Worm (Caenorhabditis elegans) whole organism, young adult: ENCODE results near the gene sre-30.

Experiments used
- B0261.1 ChIP-seq: sonication (generic microtip); optimal IDR thresholded peaks from 2 replicates; lab custom pipeline; 2016; ENCODE audit warnings: mild to moderate bottlenecking, missing genetic modification characterization, moderate library complexity, missing compliant biosample characterization
- C17E4.6 ChIP-seq: fragments of 200-800 bp; sonication (Bioruptor generic); IDR thresholded peaks from 2 replicates; pipeline ENCODE4 v1.3.6; 2022; ENCODE audit warnings: missing genetic modification reagents, missing genetic modification characterization, missing compliant biosample characterization
- F33H1.4 ChIP-seq: fragments of 200-800 bp; sonication (Bioruptor generic); IDR thresholded peaks from 2 replicates; pipeline ENCODE4 v1.3.6; 2022; ENCODE audit warnings: missing genetic modification reagents, missing genetic modification characterization, missing compliant biosample characterization
- F39B2.1 ChIP-seq: fragments of 200-800 bp; sonication (Bioruptor generic); IDR thresholded peaks from 2 replicates; pipeline ENCODE4 v1.3.6; 2022; ENCODE audit warnings: missing genetic modification reagents, missing genetic modification characterization, missing compliant biosample characterization
- F49E8.2 ChIP-seq: sonication (generic microtip); optimal IDR thresholded peaks from 3 replicates; lab custom pipeline; 2017; ENCODE audit warnings: missing genetic modification characterization, mild to moderate bottlenecking, missing compliant biosample characterization, antibody characterized with exemption, moderate library complexity; ENCODE audit not compliant: insufficient read depth
- F52B5.7 ChIP-seq: sonication (generic microtip); optimal IDR thresholded peaks from 2 replicates; lab custom pipeline; 2016; ENCODE audit warnings: mild to moderate bottlenecking, missing genetic modification characterization, missing compliant biosample characterization
- F57A8.1 ChIP-seq: fragments of 200-800 bp; sonication (Bioruptor generic); optimal IDR thresholded peaks from 2 replicates; lab custom pipeline; 2018; ENCODE audit warnings: mild to moderate bottlenecking, missing genetic modification characterization, moderate library complexity, missing compliant biosample characterization
- T07F8.4 ChIP-seq: sonication (generic microtip); optimal IDR thresholded peaks from 2 replicates; lab custom pipeline; 2016; ENCODE audit warnings: mild to moderate bottlenecking, missing genetic modification characterization, moderate library complexity, missing compliant biosample characterization
- T26A5.8 ChIP-seq: sonication (generic microtip); optimal IDR thresholded peaks from 2 replicates; lab custom pipeline; 2016; ENCODE audit warnings: missing genetic modification characterization, missing compliant biosample characterization
- Y56A3A.18 ChIP-seq: fragments of 200-800 bp; sonication (Bioruptor generic); IDR thresholded peaks from 2 replicates; pipeline ENCODE4 v1.3.6; 2022; ENCODE audit warnings: missing genetic modification reagents, missing genetic modification characterization, missing compliant biosample characterization
- Y79H2A.3 ChIP-seq: fragments of 200-800 bp; sonication (Bioruptor generic); conservative IDR thresholded peaks from 2 replicates; pipeline ENCODE4 v1.3.6; 2022; ENCODE audit warnings: missing genetic modification reagents, missing genetic modification characterization, missing compliant biosample characterization
- akir-1 ChIP-seq: fragments of 200-800 bp; sonication (Bioruptor generic); optimal IDR thresholded peaks from 2 replicates; lab custom pipeline; 2018; ENCODE audit warnings: mild to moderate bottlenecking, missing genetic modification characterization, moderate library complexity, missing compliant biosample characterization
- atf-7 ChIP-seq: sonication (generic microtip); optimal IDR thresholded peaks from 2 replicates; lab custom pipeline; 2017; ENCODE audit warnings: mild to moderate bottlenecking, missing genetic modification characterization, missing compliant biosample characterization
- bed-2 ChIP-seq: fragments of 200-800 bp; sonication (Bioruptor generic); IDR thresholded peaks from 2 replicates; pipeline ENCODE4 v1.3.6; 2022; ENCODE audit warnings: missing genetic modification reagents, missing genetic modification characterization, missing compliant biosample characterization
- cebp-2 ChIP-seq: fragments of 200-800 bp; sonication (Bioruptor generic); IDR thresholded peaks from 2 replicates; pipeline ENCODE4 v1.3.6; 2022; ENCODE audit warnings: missing genetic modification characterization, missing compliant biosample characterization
- ceh-100 ChIP-seq: fragments of 200-800 bp; sonication (Bioruptor generic); IDR thresholded peaks from 2 replicates; pipeline ENCODE4 v1.3.6; 2022; ENCODE audit warnings: missing genetic modification reagents, missing genetic modification characterization, missing compliant biosample characterization
- ceh-27 ChIP-seq: fragments of 200-800 bp; sonication (Bioruptor generic); optimal IDR thresholded peaks from 2 replicates; lab custom pipeline; 2018; ENCODE audit warnings: mild to moderate bottlenecking, missing genetic modification characterization, moderate library complexity, missing compliant biosample characterization
- ceh-40 ChIP-seq: fragments of 200-800 bp; sonication (Bioruptor generic); IDR thresholded peaks from 2 replicates; pipeline ENCODE4 v1.3.6; 2022; ENCODE audit warnings: missing genetic modification characterization, missing compliant biosample characterization
- ceh-58 ChIP-seq: fragments of 200-800 bp; sonication (Bioruptor generic); IDR thresholded peaks from 2 replicates; pipeline ENCODE4 v1.3.6; 2022; ENCODE audit warnings: missing genetic modification characterization, missing compliant biosample characterization
- dox-1 ChIP-seq: fragments of 200-800 bp; sonication (Bioruptor generic); IDR thresholded peaks from 2 replicates; pipeline ENCODE4 v1.3.6; 2022; ENCODE audit warnings: missing genetic modification reagents, missing genetic modification characterization, missing compliant biosample characterization
- efl-1 ChIP-seq: fragments of 150-350 bp; optimal IDR thresholded peaks from 2 replicates; lab custom pipeline; 2014; ENCODE audit warnings: missing biosample characterization, missing genetic modification reagents, missing genetic modification characterization
- egl-44 ChIP-seq: fragments of 200-800 bp; sonication (Bioruptor generic); IDR thresholded peaks from 2 replicates; pipeline ENCODE4 v1.3.6; 2022; ENCODE audit warnings: missing genetic modification reagents, missing genetic modification characterization, missing compliant biosample characterization
- fkh-3 ChIP-seq: sonication (generic microtip); optimal IDR thresholded peaks from 2 replicates; lab custom pipeline; 2016; ENCODE audit warnings: mild to moderate bottlenecking, missing genetic modification characterization, missing compliant biosample characterization
- him-1 ChIP-seq: sonication (generic microtip); optimal IDR thresholded peaks from 2 replicates; lab custom pipeline; 2016; ENCODE audit warnings: missing genotype, missing genetic modification reagents, missing genetic modification characterization, missing compliant biosample characterization
- hmg-1.2 ChIP-seq: fragments of 200-800 bp; sonication (Bioruptor generic); IDR thresholded peaks from 2 replicates; pipeline ENCODE4 v1.3.6; 2022; ENCODE audit warnings: missing genetic modification reagents, missing genetic modification characterization, missing compliant biosample characterization
- hrde-1 ChIP-seq: sonication (generic microtip); optimal IDR thresholded peaks from 2 replicates; lab custom pipeline; 2016; ENCODE audit warnings: missing genetic modification characterization, mild to moderate bottlenecking, missing compliant biosample characterization, moderate library complexity, missing genotype, missing genetic modification reagents, borderline replicate concordance
- hsf-1 ChIP-seq: fragments of 200-800 bp; sonication (Bioruptor generic); IDR thresholded peaks from 2 replicates; pipeline ENCODE4 v1.3.6; 2022; ENCODE audit warnings: missing genetic modification reagents, missing genetic modification characterization, missing compliant biosample characterization
- let-526 ChIP-seq: fragments of 200-800 bp; sonication (Bioruptor generic); IDR thresholded peaks from 2 replicates; pipeline ENCODE4 v1.3.6; 2022; ENCODE audit warnings: missing genetic modification reagents, missing genetic modification characterization, missing compliant biosample characterization
- lin-26 ChIP-seq: fragments of 200-800 bp; sonication (Bioruptor generic); IDR thresholded peaks from 2 replicates; pipeline ENCODE4 v1.3.6; 2022; ENCODE audit warnings: missing genetic modification reagents, missing genetic modification characterization, missing compliant biosample characterization
- lin-40 ChIP-seq: sonication (generic microtip); optimal IDR thresholded peaks from 2 replicates; lab custom pipeline; 2016; ENCODE audit warnings: missing genetic modification characterization, mild to moderate bottlenecking, missing compliant biosample characterization, missing genotype, missing genetic modification reagents
- lin-54 ChIP-seq: fragments of 200-800 bp; sonication (Bioruptor generic); optimal IDR thresholded peaks from 2 replicates; lab custom pipeline; 2018; ENCODE audit warnings: mild to moderate bottlenecking, missing genetic modification characterization, missing compliant biosample characterization
- lir-1 ChIP-seq: fragments of 200-800 bp; sonication (Bioruptor generic); conservative IDR thresholded peaks from 2 replicates; pipeline ENCODE4 v1.3.6; 2022; ENCODE audit warnings: missing genetic modification reagents, missing genetic modification characterization, missing compliant biosample characterization
- lsy-27 ChIP-seq: sonication (generic microtip); optimal IDR thresholded peaks from 2 replicates; lab custom pipeline; 2017; ENCODE audit warnings: missing genetic modification characterization, mild to moderate bottlenecking, missing compliant biosample characterization, antibody characterized with exemption, missing genotype, borderline replicate concordance; ENCODE audit not compliant: insufficient read depth
- madf-6 ChIP-seq: fragments of 200-800 bp; sonication (Bioruptor generic); IDR thresholded peaks from 2 replicates; pipeline ENCODE4 v1.3.6; 2022; ENCODE audit warnings: missing genetic modification reagents, missing genetic modification characterization, missing compliant biosample characterization
- mes-4 ChIP-seq: sonication (generic microtip); optimal IDR thresholded peaks from 2 replicates; lab custom pipeline; 2016; ENCODE audit warnings: missing genotype, missing genetic modification characterization, missing compliant biosample characterization
- mxl-1 ChIP-seq: sonication (generic microtip); optimal IDR thresholded peaks from 2 replicates; lab custom pipeline; 2016; ENCODE audit warnings: missing genetic modification characterization, missing compliant biosample characterization
- nfya-1 ChIP-seq: sonication (generic microtip); optimal IDR thresholded peaks from 2 replicates; lab custom pipeline; 2017; ENCODE audit warnings: antibody characterized with exemption, missing compliant biosample characterization, missing genetic modification characterization, borderline replicate concordance; ENCODE audit not compliant: insufficient read depth
- nfya-2 ChIP-seq: fragments of 200-800 bp; sonication (Bioruptor generic); IDR thresholded peaks from 2 replicates; pipeline ENCODE4 v1.3.6; 2022; ENCODE audit warnings: missing genetic modification reagents, missing genetic modification characterization, missing compliant biosample characterization
- nfyb-1 ChIP-seq: fragments of 200-800 bp; sonication (Bioruptor generic); IDR thresholded peaks from 2 replicates; pipeline ENCODE4 v1.3.6; 2022; ENCODE audit warnings: missing genetic modification reagents, missing genetic modification characterization, missing compliant biosample characterization
- nhr-90 ChIP-seq: sonication (generic microtip); optimal IDR thresholded peaks from 2 replicates; lab custom pipeline; 2016; ENCODE audit warnings: missing genotype, mild to moderate bottlenecking, missing genetic modification characterization, missing compliant biosample characterization
- pha-4 ChIP-seq: fragments of 150-350 bp; sonication (generic microtip); optimal IDR thresholded peaks from 2 replicates; lab custom pipeline; 2014; ENCODE audit warnings: missing biosample characterization, missing genetic modification reagents, missing genetic modification characterization
- sdz-38 ChIP-seq: sonication (generic microtip); optimal IDR thresholded peaks from 2 replicates; lab custom pipeline; 2016; ENCODE audit warnings: missing genotype, missing genetic modification characterization, missing compliant biosample characterization
- sea-2 ChIP-seq: fragments of 200-800 bp; sonication (Bioruptor generic); IDR thresholded peaks from 2 replicates; pipeline ENCODE4 v1.3.6; 2022; ENCODE audit warnings: missing genetic modification characterization, missing compliant biosample characterization
- snpc-1.3 ChIP-seq: sonication (generic microtip); optimal IDR thresholded peaks from 2 replicates; lab custom pipeline; 2017; ENCODE audit warnings: missing genetic modification characterization, mild to moderate bottlenecking, missing compliant biosample characterization, antibody characterized with exemption, moderate library complexity, missing genotype, missing genetic modification reagents; ENCODE audit not compliant: insufficient read depth
- somi-1 ChIP-seq: fragments of 200-800 bp; sonication (Bioruptor generic); optimal IDR thresholded peaks from 2 replicates; lab custom pipeline; 2018; ENCODE audit warnings: mild to moderate bottlenecking, missing genetic modification characterization, missing compliant biosample characterization
- sptf-2 ChIP-seq: fragments of 200-800 bp; sonication (Bioruptor generic); optimal IDR thresholded peaks from 2 replicates; lab custom pipeline; 2018; ENCODE audit warnings: mild to moderate bottlenecking, missing genetic modification characterization, missing compliant biosample characterization
- tbp1 ChIP-seq: fragments of 200-800 bp; sonication (Bioruptor generic); optimal IDR thresholded peaks from 2 replicates; lab custom pipeline; 2018; ENCODE audit warnings: mild to moderate bottlenecking, missing genetic modification characterization, missing compliant biosample characterization
- unc-62 ChIP-seq: fragments of 150-350 bp; optimal IDR thresholded peaks from 2 replicates; lab custom pipeline; 2014; ENCODE audit warnings: missing biosample characterization, missing genetic modification reagents, missing genetic modification characterization
- ztf-26 ChIP-seq: sonication (generic microtip); optimal IDR thresholded peaks from 2 replicates; lab custom pipeline; 2017; ENCODE audit warnings: missing genetic modification characterization, missing compliant biosample characterization

The sre-30 gene

DNA sequence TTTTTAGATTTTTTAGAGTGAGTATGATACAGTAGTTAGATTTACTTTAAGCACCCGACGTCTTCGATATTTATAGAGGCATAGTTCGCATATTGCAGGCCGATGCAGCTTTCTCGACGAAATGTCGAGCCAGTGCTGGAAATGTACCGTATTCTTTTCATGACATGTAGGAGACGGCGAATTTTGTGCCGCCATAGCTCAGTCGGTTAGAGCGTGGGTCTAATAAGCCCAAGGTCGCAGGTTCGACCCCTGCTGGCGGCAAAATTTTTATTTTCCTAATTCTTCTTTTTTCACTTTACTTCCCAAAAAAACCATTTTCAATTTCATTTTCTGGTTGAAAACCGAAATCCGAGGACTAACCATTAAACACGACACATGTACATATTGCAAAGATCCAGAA, 44.0 kb downstream of the sre-30 start (continued):
- TF ChIP-seq T26A5.8 (tag; lab: Kevin White, UChicago) (no peak), sea-2 (GFP tag; lab: Robert Waterston, UW) (no peak), unc-62 (GFP tag; lab: Kevin White, UChicago) (no peak), ceh-40 (GFP tag; lab: Robert Waterston, UW) (no peak), sdz-38 (tag; lab: Kevin White, UChicago) (no peak), lsy-27 (tag; lab: Kevin White, UChicago) (no peak), tbp1 (GFP tag; lab: Kevin White, UChicago) (peak; percentile 89), C17E4.6 (no peak), ceh-100 (no peak), lir-1 (no peak), nfyb-1 (peak; percentile 72; the same call in 1 of the 2 replicates), F39B2.1 (GFP tag; lab: Robert Waterston, UW) (no peak), lin-40 (tag; lab: Kevin White, UChicago) (no peak), ceh-27 (GFP tag; lab: Kevin White, UChicago) (no peak), F52B5.7 (tag; lab: Kevin White, UChicago) (no peak), ceh-58 (GFP tag; lab: Robert Waterston, UW) (no peak), nfya-1 (tag; lab: Kevin White, UChicago) (no peak), snpc-1.3 (tag; lab: Kevin White, UChicago) (no peak), atf-7 (no peak), madf-6 (GFP tag; lab: Robert Waterston, UW) (no peak), fkh-3 (no peak), nhr-90 (peak; percentile 30), sptf-2 (GFP tag; lab: Kevin White, UChicago) (no peak), bed-2 (GFP tag; lab: Robert Waterston, UW) (no peak), mxl-1 (tag; lab: Kevin White, UChicago) (no peak), hmg-1.2 (GFP tag; lab: Robert Waterston, UW) (peak; percentile 42; the same call in 1 of the 2 replicates), cebp-2 (GFP tag; lab: Robert Waterston, UW) (no peak), hsf-1 (no peak), hrde-1 (no peak), akir-1 (GFP tag; lab: Kevin White, UChicago) (no peak), egl-44 (GFP tag; lab: Robert Waterston, UW) (no peak), dox-1 (peak; percentile 38; the same call in 1 of the 2 replicates), lin-54 (GFP tag; lab: Kevin White, UChicago) (no peak), T07F8.4 (tag; lab: Kevin White, UChicago) (no peak), nfya-2 (no peak), lin-26 (GFP tag; lab: Robert Waterston, UW) (peak; percentile 58; the same call in 1 of the 2 replicates), pha-4 (tag; lab: Kevin White, UChicago) (no peak), somi-1 (GFP tag; lab: Kevin White, UChicago) (no peak), Y79H2A.3 (no peak), B0261.1 (tag; lab: Kevin White, UChicago) (peak; percentile 70), Y56A3A.18 (no peak), F57A8.1 (GFP tag; lab: Kevin White, UChicago) (no peak), him-1 (peak; percentile 48), let-526 (GFP tag; lab: Robert Waterston, UW) (no peak), F49E8.2 (tag; lab: Kevin White, UChicago) (peak; percentile 19), mes-4 (tag; lab: Kevin White, UChicago) (no peak), efl-1 (GFP tag; lab: Kevin White, UChicago) (no peak), F33H1.4 (GFP tag; lab: Robert Waterston, UW) (0 out of 2 replicates have a peak, but pooled peaks have one; percentile 33), ztf-26 (tag; lab: Kevin White, UChicago) (no peak)
- TF ChIP-seq, all 124 proteins: peak for 20
